Worm (Caenorhabditis elegans) whole organism, young adult: ENCODE measurements around the gene acd-4.

Source experiments
- B0336.3 ChIP-seq: fragments of 200-800 bp; sonication (Bioruptor generic); IDR thresholded peaks from 2 replicates; pipeline ENCODE4 v1.3.6; 2022; ENCODE audit warnings: missing genetic modification characterization, missing compliant biosample characterization
- C06A6.2 ChIP-seq: fragments of 200-800 bp; sonication (Bioruptor generic); conservative IDR thresholded peaks from 2 replicates; pipeline ENCODE4 v1.3.6; 2022; ENCODE audit warnings: missing genetic modification characterization, missing compliant biosample characterization
- F22D6.2 ChIP-seq: sonication (generic microtip); optimal IDR thresholded peaks from 2 replicates; lab custom pipeline; 2016; ENCODE audit warnings: mild to moderate bottlenecking, missing genetic modification characterization, missing compliant biosample characterization
- F23B12.7 ChIP-seq: sonication (generic microtip); optimal IDR thresholded peaks from 2 replicates; lab custom pipeline; 2017; ENCODE audit warnings: missing genetic modification characterization, mild to moderate bottlenecking, missing compliant biosample characterization, antibody characterized with exemption, moderate library complexity; ENCODE audit not compliant: insufficient read depth
- F52B5.7 ChIP-seq: sonication (generic microtip); optimal IDR thresholded peaks from 2 replicates; lab custom pipeline; 2016; ENCODE audit warnings: mild to moderate bottlenecking, missing genetic modification characterization, missing compliant biosample characterization
- F57C9.4 ChIP-seq: sonication (generic microtip); optimal IDR thresholded peaks from 2 replicates; lab custom pipeline; 2017; ENCODE audit warnings: mild to moderate bottlenecking, missing genetic modification characterization, missing compliant biosample characterization
- K11D2.4 ChIP-seq: fragments of 200-800 bp; sonication (Bioruptor generic); IDR thresholded peaks from 2 replicates; pipeline ENCODE4 v1.3.6; 2022; ENCODE audit warnings: missing genetic modification reagents, missing genetic modification characterization, missing compliant biosample characterization
- Y79H2A.3 ChIP-seq: fragments of 200-800 bp; sonication (Bioruptor generic); conservative IDR thresholded peaks from 2 replicates; pipeline ENCODE4 v1.3.6; 2022; ENCODE audit warnings: missing genetic modification reagents, missing genetic modification characterization, missing compliant biosample characterization
- ama-1 ChIP-seq, 3 experiments: fragments of 150-350 bp in 1 of 3; sonication (generic microtip) in 2 of 3; optimal IDR thresholded peaks; 2 replicates each; lab custom pipeline; 2014 to 2018; ENCODE audit warnings: missing biosample characterization in 2 of 3, missing genetic modification characterization in 2 of 3, missing genetic modification reagents in 2 of 3
- attf-5 ChIP-seq: fragments of 200-800 bp; sonication (Bioruptor generic); optimal IDR thresholded peaks from 2 replicates; lab custom pipeline; 2018; ENCODE audit warnings: mild to moderate bottlenecking, missing genetic modification characterization, missing compliant biosample characterization
- ccch-3 ChIP-seq: fragments of 200-800 bp; sonication (Bioruptor generic); optimal IDR thresholded peaks from 2 replicates; lab custom pipeline; 2018; ENCODE audit warnings: mild to moderate bottlenecking, missing genetic modification characterization, missing compliant biosample characterization
- cebp-1 ChIP-seq, 2 experiments: fragments of 200-800 bp in 1 of 2; sonication (Bioruptor generic) in 1 of 2; sonication (generic microtip) in 1 of 2; IDR thresholded peaks in 1 of 2; optimal IDR thresholded peaks in 1 of 2; 2 replicates each; pipeline versions ENCODE4 v1.3.6 to Lab custom; 2017 to 2022; ENCODE audit warnings: missing compliant biosample characterization in 2 of 2, missing genetic modification characterization in 2 of 2, mild to moderate bottlenecking in 1 of 2, missing genetic modification reagents in 1 of 2, moderate library complexity in 1 of 2
- cebp-2 ChIP-seq: fragments of 200-800 bp; sonication (Bioruptor generic); IDR thresholded peaks from 2 replicates; pipeline ENCODE4 v1.3.6; 2022; ENCODE audit warnings: missing genetic modification characterization, missing compliant biosample characterization
- ceh-91 ChIP-seq: fragments of 200-800 bp; sonication (Bioruptor generic); IDR thresholded peaks from 2 replicates; pipeline ENCODE4 v1.3.6; 2022; ENCODE audit warnings: missing genetic modification reagents, missing genetic modification characterization, missing compliant biosample characterization
- die-1 ChIP-seq: sonication (generic microtip); optimal IDR thresholded peaks from 2 replicates; lab custom pipeline; 2016; ENCODE audit warnings: missing genotype, mild to moderate bottlenecking, missing genetic modification characterization, missing compliant biosample characterization
- dox-1 ChIP-seq: fragments of 200-800 bp; sonication (Bioruptor generic); IDR thresholded peaks from 2 replicates; pipeline ENCODE4 v1.3.6; 2022; ENCODE audit warnings: missing genetic modification reagents, missing genetic modification characterization, missing compliant biosample characterization
- egl-44 ChIP-seq: fragments of 200-800 bp; sonication (Bioruptor generic); IDR thresholded peaks from 2 replicates; pipeline ENCODE4 v1.3.6; 2022; ENCODE audit warnings: missing genetic modification reagents, missing genetic modification characterization, missing compliant biosample characterization
- him-1 ChIP-seq: sonication (generic microtip); optimal IDR thresholded peaks from 2 replicates; lab custom pipeline; 2016; ENCODE audit warnings: missing genotype, missing genetic modification reagents, missing genetic modification characterization, missing compliant biosample characterization
- hmg-20 ChIP-seq: fragments of 200-800 bp; sonication (Bioruptor generic); IDR thresholded peaks from 2 replicates; pipeline ENCODE4 v1.3.6; 2022; ENCODE audit warnings: missing genetic modification reagents, missing genetic modification characterization, missing compliant biosample characterization
- hsf-1 ChIP-seq: fragments of 200-800 bp; sonication (Bioruptor generic); IDR thresholded peaks from 2 replicates; pipeline ENCODE4 v1.3.6; 2022; ENCODE audit warnings: missing genetic modification reagents, missing genetic modification characterization, missing compliant biosample characterization
- let-607 ChIP-seq, 2 experiments: fragments of 200-800 bp in 1 of 2; sonication (Bioruptor generic) in 1 of 2; sonication (generic microtip) in 1 of 2; optimal IDR thresholded peaks; 2 replicates each; lab custom pipeline; 2016 to 2018; ENCODE audit warnings: mild to moderate bottlenecking in 2 of 2, missing compliant biosample characterization in 2 of 2, missing genetic modification characterization in 2 of 2, moderate library complexity in 2 of 2, missing genotype in 1 of 2
- lin-40 ChIP-seq: sonication (generic microtip); optimal IDR thresholded peaks from 2 replicates; lab custom pipeline; 2016; ENCODE audit warnings: missing genetic modification characterization, mild to moderate bottlenecking, missing compliant biosample characterization, missing genotype, missing genetic modification reagents
- lir-1 ChIP-seq: fragments of 200-800 bp; sonication (Bioruptor generic); conservative IDR thresholded peaks from 2 replicates; pipeline ENCODE4 v1.3.6; 2022; ENCODE audit warnings: missing genetic modification reagents, missing genetic modification characterization, missing compliant biosample characterization
- madf-3 ChIP-seq: fragments of 200-800 bp; sonication (Bioruptor generic); IDR thresholded peaks from 2 replicates; pipeline ENCODE4 v1.3.6; 2022; ENCODE audit warnings: missing genetic modification reagents, missing genetic modification characterization, missing compliant biosample characterization
- nfyb-1 ChIP-seq: fragments of 200-800 bp; sonication (Bioruptor generic); IDR thresholded peaks from 2 replicates; pipeline ENCODE4 v1.3.6; 2022; ENCODE audit warnings: missing genetic modification reagents, missing genetic modification characterization, missing compliant biosample characterization
- nhr-90 ChIP-seq: sonication (generic microtip); optimal IDR thresholded peaks from 2 replicates; lab custom pipeline; 2016; ENCODE audit warnings: missing genotype, mild to moderate bottlenecking, missing genetic modification characterization, missing compliant biosample characterization
- pha-4 ChIP-seq: fragments of 150-350 bp; sonication (generic microtip); optimal IDR thresholded peaks from 2 replicates; lab custom pipeline; 2014; ENCODE audit warnings: missing biosample characterization, missing genetic modification reagents, missing genetic modification characterization
- rpc-1 ChIP-seq, 2 experiments: fragments of 150-350 bp in 1 of 2; sonication (generic microtip) in 1 of 2; optimal IDR thresholded peaks; 2 replicates each; lab custom pipeline; 2014 to 2018; ENCODE audit warnings: missing biosample characterization in 1 of 2, missing genetic modification characterization in 1 of 2, missing genetic modification reagents in 1 of 2, missing genotype in 1 of 2
- snpc-3.4 ChIP-seq: sonication (generic microtip); optimal IDR thresholded peaks from 2 replicates; lab custom pipeline; 2017; ENCODE audit warnings: missing genetic modification characterization, mild to moderate bottlenecking, missing compliant biosample characterization, antibody characterized with exemption, moderate library complexity, missing genotype, missing genetic modification reagents
- snpc-4 ChIP-seq, 5 experiments: fragments of 150-350 bp in 1 of 5; sonication (generic microtip) in 4 of 5; optimal IDR thresholded peaks; 2 replicates each; lab custom pipeline; 2014 to 2018; ENCODE audit warnings: missing genetic modification characterization in 5 of 5, missing biosample characterization in 3 of 5, antibody characterized with exemption in 2 of 5, mild to moderate bottlenecking in 2 of 5, missing compliant biosample characterization in 2 of 5, missing genotype in 2 of 5, moderate library complexity in 2 of 5, missing genetic modification reagents in 1 of 5
- tbp1 ChIP-seq: fragments of 200-800 bp; sonication (Bioruptor generic); optimal IDR thresholded peaks from 2 replicates; lab custom pipeline; 2018; ENCODE audit warnings: mild to moderate bottlenecking, missing genetic modification characterization, missing compliant biosample characterization
- unc-130 ChIP-seq: sonication (generic microtip); optimal IDR thresholded peaks from 2 replicates; lab custom pipeline; 2016; ENCODE audit warnings: missing genetic modification reagents, missing genetic modification characterization, missing compliant biosample characterization
- unc-62 ChIP-seq: fragments of 150-350 bp; optimal IDR thresholded peaks from 2 replicates; lab custom pipeline; 2014; ENCODE audit warnings: missing biosample characterization, missing genetic modification reagents, missing genetic modification characterization
- zfh-2 ChIP-seq: fragments of 200-800 bp; sonication (Bioruptor generic); conservative IDR thresholded peaks from 2 replicates; pipeline ENCODE4 v1.3.6; 2022; ENCODE audit warnings: missing genetic modification reagents, missing genetic modification characterization, missing compliant biosample characterization
- ztf-28 ChIP-seq: fragments of 200-800 bp; sonication (Bioruptor generic); IDR thresholded peaks from 2 replicates; pipeline ENCODE4 v1.3.6; 2022; ENCODE audit warnings: missing genetic modification reagents, missing genetic modification characterization, missing compliant biosample characterization

Gene acd-4

DNA sequence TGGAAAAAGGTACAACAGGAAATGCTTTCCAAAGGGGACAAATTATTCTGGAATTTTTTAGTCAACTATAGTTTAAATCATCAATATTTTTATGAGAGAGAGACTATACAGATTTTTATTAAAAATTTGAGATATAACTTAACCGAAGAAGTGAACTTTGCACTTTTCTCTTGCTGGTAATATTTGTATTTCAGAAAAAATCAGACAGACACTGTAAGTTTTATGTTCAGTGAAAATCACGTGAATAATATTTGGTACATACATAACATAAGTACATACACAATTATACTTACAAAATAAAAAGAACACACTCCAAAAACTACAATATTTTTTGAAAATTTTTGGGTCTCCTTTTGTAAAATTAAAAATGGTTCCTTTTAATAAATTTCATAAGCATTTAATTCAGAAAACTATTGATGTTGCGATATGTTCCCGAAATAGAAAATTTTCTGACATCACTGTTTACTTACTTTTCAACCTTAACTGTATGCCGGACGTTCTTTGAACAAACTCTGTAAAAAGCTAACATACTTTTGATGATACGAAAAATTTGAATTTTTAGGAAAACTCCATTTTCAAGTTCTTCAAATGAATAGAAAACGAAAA is at the start of gene acd-4, which contains the start of gene F28A12.10:
Gene acd-4 (plus strand): TSS at position 556 of the 606 bp plus-strand sequence.
Gene F28A12.10 (minus strand): TSS at position 101 of the 606 bp plus-strand sequence.
- TF ChIP-seq snpc-4 (GFP tag; optimal IDR thresholded peaks at IDR 0.05; lab: Kevin White, UChicago) (no peak), snpc-4 (tag; optimal IDR thresholded peaks at IDR 0.05; lab: Kevin White, UChicago) (no peak), cebp-1 (GFP tag; IDR thresholded peaks at IDR 0.05; lab: Robert Waterston, UW) (no peak), cebp-1 (tag; optimal IDR thresholded peaks at IDR 0.05; lab: Kevin White, UChicago) (no peak), rpc-1 (optimal IDR thresholded peaks at IDR 0.05; lab: Kevin White, UChicago) (no peak), rpc-1 (tag; optimal IDR thresholded peaks at IDR 0.05; lab: Kevin White, UChicago) (no peak), pha-4 (no peak), attf-5 (GFP tag; lab: Kevin White, UChicago) (no peak), him-1 (tag; lab: Kevin White, UChicago) (no peak), die-1 (tag; lab: Kevin White, UChicago) (no peak)
- TF ChIP-seq, all 124 proteins: peak for 0

ce11 chrV:8592691-8593307 is 45.2 kb upstream of the acd-4 start:
- TF ChIP-seq F22D6.2 (tag; lab: Kevin White, UChicago) = no peak
- TF ChIP-seq tbp1 (GFP tag; lab: Kevin White, UChicago) = no peak
- TF ChIP-seq nfyb-1 = no peak
- TF ChIP-seq cebp-2 (GFP tag; lab: Robert Waterston, UW) = no peak
- no peak for TF ChIP-seq ccch-3

- TF ChIP-seq ama-1 (optimal IDR thresholded peaks at IDR 0.05; lab: Kevin White, UChicago) (no peak), ama-1 (GFP tag; optimal IDR thresholded peaks at IDR 0.05; lab: Kevin White, UChicago) (no peak), F57C9.4 (tag; lab: Kevin White, UChicago) (no peak), egl-44 (GFP tag; lab: Robert Waterston, UW) (0 out of 2 replicates have a peak, but pooled peaks have one; percentile 14)
Measured at ce11 chrV:8594105-8594964, 43.7 kb upstream of the acd-4 start, which contains the start of gene tag-196. Gene tag-196, plus strand, starts transcription at chrV:8594914.

- TF ChIP-seq B0336.3 (GFP tag; lab: Robert Waterston, UW) = no peak
- TF ChIP-seq lir-1 (GFP tag; lab: Robert Waterston, UW) = no peak
- TF ChIP-seq pha-4 = no peak
- no peak for TF ChIP-seq lin-40 (tag; lab: Kevin White, UChicago)
- TF ChIP-seq cebp-2 (GFP tag; lab: Robert Waterston, UW) = no peak
- TF ChIP-seq unc-62 (GFP tag; lab: Kevin White, UChicago) = no peak
- TF ChIP-seq ztf-28 (GFP tag; lab: Robert Waterston, UW) = no peak
- TF ChIP-seq nhr-90 (tag; lab: Kevin White, UChicago) = no peak
- TF ChIP-seq F57C9.4 (tag; lab: Kevin White, UChicago) = no peak
- no peak for TF ChIP-seq hsf-1 (GFP tag; lab: Robert Waterston, UW)
- TF ChIP-seq ceh-91 (GFP tag; lab: Robert Waterston, UW) = no peak
- TF ChIP-seq, all 124 proteins: peak for 0
Measured at ce11 chrV:8599192-8599591, 38.8 kb upstream of the acd-4 start, which contains the start of gene F41E6.7. Gene F41E6.7, minus strand, starts transcription at chrV:8599292.

- TF ChIP-seq K11D2.4 (GFP tag; lab: Robert Waterston, UW) (no peak), dox-1 (no peak), F22D6.2 (tag; lab: Kevin White, UChicago) (no peak), snpc-3.4 (tag; lab: Kevin White, UChicago) (no peak), unc-130 (GFP tag; lab: Kevin White, UChicago) (no peak), hmg-20 (GFP tag; lab: Robert Waterston, UW) (no peak), zfh-2 (GFP tag; lab: Robert Waterston, UW) (no peak), F52B5.7 (tag; lab: Kevin White, UChicago) (no peak), lin-40 (tag; lab: Kevin White, UChicago) (no peak), die-1 (tag; lab: Kevin White, UChicago) (no peak), let-607 (tag; optimal IDR thresholded peaks at IDR 0.05; lab: Kevin White, UChicago) (no peak), madf-3 (GFP tag; lab: Robert Waterston, UW) (no peak), Y79H2A.3 (GFP tag; lab: Robert Waterston, UW) (no peak), C06A6.2 (GFP tag; lab: Robert Waterston, UW) (no peak), F23B12.7 (tag; lab: Kevin White, UChicago) (no peak)
Measured at ce11 chrV:8599957-8600356, 38.1 kb upstream of the acd-4 start.
